Worm (Caenorhabditis elegans): Measurements from ENCODE around the gene ssup-72.

ce11 chrII:6749422-6749821 lies 27.0 kb upstream of the ssup-72 start, which contains the start of gene F41G3.10:
- TF ChIP-seq egl-27 (tag; optimal IDR thresholded peaks at IDR 0.05) = no peak
- no peak for TF ChIP-seq pqm-1 (tag; optimal IDR thresholded peaks at IDR 0.05)
- no peak for TF ChIP-seq zag-1 (tag; optimal IDR thresholded peaks at IDR 0.05)
- TF ChIP-seq ces-1 (GFP tag; optimal IDR thresholded peaks at IDR 0.05) = no peak
- TF ChIP-seq nhr-28 (tag; optimal IDR thresholded peaks at IDR 0.05) = no peak
- TF ChIP-seq lin-39 (tag; optimal IDR thresholded peaks at IDR 0.05) = no peak
- TF ChIP-seq saeg-2 (GFP tag; IDR thresholded peaks at IDR 0.05) = no peak
- no peak for TF ChIP-seq unc-62 (GFP tag; optimal IDR thresholded peaks at IDR 0.05 in 1 of 2)
- TF ChIP-seq unc-62 (tag; optimal IDR thresholded peaks at IDR 0.05) = no peak
- TF ChIP-seq lin-13 (GFP tag; optimal IDR thresholded peaks at IDR 0.05) = no peak
- no peak for TF ChIP-seq mes-2 (tag; optimal IDR thresholded peaks at IDR 0.05; ENCODE audit: poor library complexity, severe bottlenecking)
- TF ChIP-seq pha-4 (GFP tag; IDR thresholded peaks at IDR 0.05) = no peak
- TF ChIP-seq pha-4 (tag; optimal IDR thresholded peaks at IDR 0.05) = no peak
- no peak for TF ChIP-seq nhr-42 (GFP tag; IDR thresholded peaks at IDR 0.05)
